Fruit fly (Drosophila melanogaster) Kc167 (cell line): ENCODE measurements around the gene mRF1.

ENCODE experiments used
- Myc ChIP-seq: fragments of >200 bp; optimal IDR thresholded peaks from 2 replicates; lab custom pipeline; 2017; ENCODE audit warnings: missing external identifiers
- Sin3A ChIP-seq: fragments of >200 bp; optimal IDR thresholded peaks from 2 replicates; lab custom pipeline; 2018; ENCODE audit warnings: missing external identifiers
- h ChIP-seq: fragments of >200 bp; optimal IDR thresholded peaks from 3 replicates; lab custom pipeline; 2018; ENCODE audit warnings: missing external identifiers
- insv ChIP-seq: fragments of >200 bp; optimal IDR thresholded peaks from 3 replicates; lab custom pipeline; 2018; ENCODE audit warnings: missing external identifiers
- psq ChIP-seq: fragments of >200 bp; optimal IDR thresholded peaks from 2 replicates; lab custom pipeline; 2017; ENCODE audit warnings: missing external identifiers
- ttk ChIP-seq: sonication (Bioruptor generic); optimal IDR thresholded peaks from 2 replicates; lab custom pipeline; 2017; ENCODE audit warnings: missing external identifiers

- TF ChIP-seq psq (lab: Kevin White, UChicago) (no peak), h (lab: Kevin White, UChicago) (no peak), ttk (lab: Kevin White, UChicago) (no peak), insv (lab: Kevin White, UChicago) (no peak), Myc (no peak), Sin3A (lab: Kevin White, UChicago) (no peak)
Observed at dm6 chr2L:13176123-13176522, 43.7 kb upstream of the mRF1 start, which contains the start of gene CG43925.
